Worm (Caenorhabditis elegans) whole organism, L4/young adult: ENCODE data around the gene mth-2.

Experiments used
- dao-5 ChIP-seq: sonication (generic microtip); optimal IDR thresholded peaks from 2 replicates; lab custom pipeline; 2016; ENCODE audit warnings: missing genotype, missing genetic modification characterization, moderate library complexity, missing compliant biosample characterization
- him-1 ChIP-seq: sonication (generic microtip); optimal IDR thresholded peaks from 2 replicates; lab custom pipeline; 2016; ENCODE audit warnings: missing genotype, missing genetic modification reagents, missing genetic modification characterization, missing compliant biosample characterization

ce11 chrII:4167833-4168232, 26.3 kb downstream of the mth-2 start:
- no peak for TF ChIP-seq him-1
- no peak for TF ChIP-seq dao-5
